Worm (Caenorhabditis elegans) whole organism, L4/young adult: Measurements from ENCODE around the gene ZK177.1.

Experiments used
- W03F9.2 ChIP-seq: fragments of 150-350 bp; optimal IDR thresholded peaks from 2 replicates; lab custom pipeline; 2014; ENCODE audit warnings: missing biosample characterization, missing genetic modification characterization
- dao-5 ChIP-seq: sonication (generic microtip); optimal IDR thresholded peaks from 2 replicates; lab custom pipeline; 2016; ENCODE audit warnings: missing genotype, missing genetic modification characterization, moderate library complexity, missing compliant biosample characterization
- him-1 ChIP-seq: sonication (generic microtip); optimal IDR thresholded peaks from 2 replicates; lab custom pipeline; 2016; ENCODE audit warnings: missing genotype, missing genetic modification reagents, missing genetic modification characterization, missing compliant biosample characterization

DNA sequence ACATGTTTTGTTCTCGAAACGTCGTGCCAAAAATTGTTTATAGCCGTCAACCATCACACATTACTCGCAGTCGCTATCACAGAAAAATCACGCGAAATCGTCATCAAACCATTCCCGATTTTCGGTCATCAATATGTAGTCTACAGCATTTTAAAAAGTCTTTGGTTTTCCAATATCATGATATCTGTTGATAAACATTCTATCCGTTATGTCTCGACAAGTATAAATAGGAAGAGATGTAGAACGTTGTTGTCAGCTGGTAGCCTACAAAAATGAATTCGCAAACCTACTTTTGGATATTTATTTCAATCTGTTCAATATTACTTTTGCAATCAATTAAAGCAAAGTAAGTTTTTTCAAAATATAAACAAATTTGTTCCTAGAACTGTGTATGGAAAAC lies 31.6 kb upstream of the ZK177.1 start, which contains the start of gene F12A10.1:
- TF ChIP-seq dao-5 (tag; lab: Kevin White, UChicago) (no peak), him-1 (tag; lab: Kevin White, UChicago) (no peak), W03F9.2 (tag; lab: Kevin White, UChicago) (no peak)
